Worm (Caenorhabditis elegans): ENCODE results near the gene Y48B6A.13.
A peak's percentile ranks its signal among the peaks of the same experiment; 100 is the strongest.

Gene Y48B6A.13

DNA sequence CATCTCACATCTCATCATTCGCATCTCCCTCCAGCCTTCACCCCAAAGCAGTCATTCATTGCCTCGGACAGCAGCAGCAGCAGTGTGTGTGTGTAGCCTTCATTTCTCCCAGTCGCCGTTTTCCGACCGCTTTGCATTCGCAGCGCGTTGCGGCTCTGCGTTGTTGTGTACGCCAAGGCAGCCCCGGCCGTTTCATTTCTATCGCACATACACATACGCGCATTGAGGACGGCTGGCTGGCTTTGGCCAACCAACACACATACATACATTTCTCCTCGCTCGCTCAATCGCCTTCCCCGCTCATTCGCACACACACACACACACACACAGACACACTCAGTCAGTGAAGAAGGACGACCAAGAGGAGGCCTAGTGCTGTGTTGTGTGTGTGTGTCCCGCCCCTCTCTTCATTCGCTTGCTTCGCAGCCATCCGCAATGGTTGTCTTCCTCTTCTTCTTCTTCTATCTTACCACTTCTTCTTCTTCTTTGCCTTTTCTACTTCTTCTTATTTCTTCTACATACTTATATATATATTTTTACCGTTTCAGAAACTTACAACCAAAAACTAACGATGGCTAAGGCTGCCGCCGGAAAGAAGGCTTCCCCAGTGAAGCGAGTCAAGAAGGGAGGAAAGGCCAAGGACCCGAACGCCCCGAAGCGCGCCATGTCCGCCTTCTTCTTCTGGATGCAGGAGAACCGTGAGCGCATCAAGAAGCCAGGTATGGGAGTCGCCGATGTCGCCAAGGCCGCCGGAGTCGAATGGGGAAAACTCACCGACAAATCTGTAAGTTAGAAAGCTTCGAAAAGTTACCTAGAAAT, 24.3 kb upstream of the Y48B6A.13 start, which contains the start of gene hmg-1.1 (continued):
- TF ChIP-seq F37B4.10 (GFP tag; IDR thresholded peaks at IDR 0.05) (no peak), dpff-1 (tag; optimal IDR thresholded peaks at IDR 0.05) (no peak), unc-130 (GFP tag; optimal IDR thresholded peaks at IDR 0.05) (no peak), ceh-40 (GFP tag; IDR thresholded peaks at IDR 0.05) (0 out of 2 replicates have a peak, but pooled peaks have one; percentile 49), lsl-1 (GFP tag; optimal IDR thresholded peaks at IDR 0.05) (peak; percentile 8), F55B11.4 (tag; optimal IDR thresholded peaks at IDR 0.05; ENCODE audit: borderline replicate concordance, insufficient read depth) (no peak), aptf-2 (GFP tag; conservative IDR thresholded peaks at IDR 0.05) (0 out of 2 replicates have a peak, but pooled peaks have one; percentile 42), C06A6.2 (GFP tag; conservative IDR thresholded peaks at IDR 0.05) (peak; percentile 23; the same call in 1 of the 2 replicates), ekl-4 (GFP tag; IDR thresholded peaks at IDR 0.05) (0 out of 2 replicates have a peak, but pooled peaks have one; percentile 54), madf-10 (tag; optimal IDR thresholded peaks at IDR 0.05) (peak; percentile 67), Y95B8A.8 (GFP tag; IDR thresholded peaks at IDR 0.05) (0 out of 2 replicates have a peak, but pooled peaks have one; percentile 38), rec-8 (tag; optimal IDR thresholded peaks at IDR 0.05) (no peak), lin-54 (GFP tag; optimal IDR thresholded peaks at IDR 0.05) (peak; percentile 75), egl-44 (GFP tag; IDR thresholded peaks at IDR 0.05) (peak; percentile 56; the same call in 1 of the 2 replicates), ceh-100 (GFP tag; IDR thresholded peaks at IDR 0.05) (peak; percentile 9; the same call in 1 of the 2 replicates), tlf-1 (GFP tag; optimal IDR thresholded peaks at IDR 0.05) (peak; percentile 17), ceh-79 (tag; optimal IDR thresholded peaks at IDR 0.05) (no peak), Y56A3A.18 (GFP tag; IDR thresholded peaks at IDR 0.05) (no peak), F57C9.4 (tag; optimal IDR thresholded peaks at IDR 0.05) (no peak), madf-3 (GFP tag; IDR thresholded peaks at IDR 0.05) (0 out of 2 replicates have a peak, but pooled peaks have one; percentile 52), nhr-27 (tag; optimal IDR thresholded peaks at IDR 0.05) (no peak), F52B5.7 (tag; optimal IDR thresholded peaks at IDR 0.05) (no peak), madf-6 (GFP tag; IDR thresholded peaks at IDR 0.05) (no peak), nfya-1 (tag; optimal IDR thresholded peaks at IDR 0.05; ENCODE audit: borderline replicate concordance, insufficient read depth) (no peak), nhr-120 (GFP tag; IDR thresholded peaks at IDR 0.05) (no peak), ceh-58 (GFP tag; IDR thresholded peaks at IDR 0.05) (no peak), unc-62 (GFP tag; optimal IDR thresholded peaks at IDR 0.05) (no peak), nhr-179 (tag; optimal IDR thresholded peaks at IDR 0.05) (no peak), K11D2.4 (GFP tag; IDR thresholded peaks at IDR 0.05) (peak; percentile 19; the same call in 1 of the 2 replicates), T26A5.8 (tag; optimal IDR thresholded peaks at IDR 0.05) (no peak), cebp-1 (GFP tag; IDR thresholded peaks at IDR 0.05) (no peak), cebp-1 (tag; optimal IDR thresholded peaks at IDR 0.05) (peak; percentile 82), B0261.1 (tag; optimal IDR thresholded peaks at IDR 0.05) (no peak), B0035.1 (tag; optimal IDR thresholded peaks at IDR 0.05) (no peak), hsf-1 (GFP tag; IDR thresholded peaks at IDR 0.05) (0 out of 2 replicates have a peak, but pooled peaks have one; percentile 7), efl-1 (GFP tag; optimal IDR thresholded peaks at IDR 0.05) (no peak), hlh-26 (GFP tag; conservative IDR thresholded peaks at IDR 0.05) (no peak), pha-4 (tag; optimal IDR thresholded peaks at IDR 0.05) (no peak), rcor-1 (GFP tag; IDR thresholded peaks at IDR 0.05) (0 out of 2 replicates have a peak, but pooled peaks have one; percentile 36), attf-3 (GFP tag; conservative IDR thresholded peaks at IDR 0.05) (no peak), F23B12.7 (tag; optimal IDR thresholded peaks at IDR 0.05; ENCODE audit: insufficient read depth) (no peak), ztf-26 (tag; optimal IDR thresholded peaks at IDR 0.05) (no peak), gei-17 (GFP tag; optimal IDR thresholded peaks at IDR 0.05) (peak; percentile 49), ztf-3 (GFP tag; optimal IDR thresholded peaks at IDR 0.05) (no peak), Y79H2A.3 (GFP tag; conservative IDR thresholded peaks at IDR 0.05) (no peak), ceh-91 (GFP tag; IDR thresholded peaks at IDR 0.05) (no peak), ztf-6 (GFP tag; IDR thresholded peaks at IDR 0.05) (no peak)
